Fruit fly (Drosophila melanogaster) whole organism, embryonic: ENCODE data around the gene Atg14.

Experiments
- Ada2b ChIP-seq: fragments of 200-800 bp; sonication (Bioruptor generic); IDR thresholded peaks from 2 replicates; pipeline ENCODE4 v1.3.6; 2022; ENCODE audit warnings: missing biosample characterization, missing genetic modification characterization
- CG10209 ChIP-seq: fragments of 200-800 bp; sonication (Bioruptor generic); optimal IDR thresholded peaks from 3 replicates; lab custom pipeline; 2017; ENCODE audit warnings: missing biosample characterization, mild to moderate bottlenecking, missing genetic modification characterization, missing genetic modification reagents
- CG10267 ChIP-seq: fragments of 200-800 bp; sonication (Bioruptor generic); optimal IDR thresholded peaks from 2 replicates; lab custom pipeline; 2018; ENCODE audit warnings: missing biosample characterization, mild to moderate bottlenecking, missing genetic modification characterization, moderate library complexity
- CG10543 ChIP-seq: fragments of 200-800 bp; sonication (Bioruptor generic); optimal IDR thresholded peaks from 3 replicates; lab custom pipeline; 2017; ENCODE audit warnings: missing biosample characterization, mild to moderate bottlenecking, missing genetic modification characterization, moderate library complexity
- CG11093 ChIP-seq: fragments of 200-800 bp; sonication (Bioruptor generic); IDR thresholded peaks from 3 replicates; pipeline ENCODE4 v1.3.6; 2022; ENCODE audit warnings: missing biosample characterization, missing genetic modification characterization
- CG11504 ChIP-seq: fragments of 200-800 bp; sonication (Bioruptor generic); optimal IDR thresholded peaks from 3 replicates; lab custom pipeline; 2019; ENCODE audit warnings: missing biosample characterization, mild to moderate bottlenecking, missing genetic modification characterization, moderate library complexity
- CG11696 ChIP-seq: fragments of 200-800 bp; sonication (Bioruptor generic); IDR thresholded peaks from 2 replicates; pipeline ENCODE4 v1.3.6; 2022; ENCODE audit warnings: missing biosample characterization, missing genetic modification characterization
- CG12104 ChIP-seq: fragments of 200-800 bp; sonication (Bioruptor generic); optimal IDR thresholded peaks from 3 replicates; lab custom pipeline; 2016; ENCODE audit warnings: missing biosample characterization, missing genetic modification characterization
- CG12219 ChIP-seq: fragments of 200-800 bp; sonication (Bioruptor generic); optimal IDR thresholded peaks from 3 replicates; lab custom pipeline; 2018; ENCODE audit warnings: missing biosample characterization, mild to moderate bottlenecking, missing genetic modification characterization
- CG12659 ChIP-seq: fragments of 200-800 bp; sonication (Bioruptor generic); optimal IDR thresholded peaks from 3 replicates; lab custom pipeline; 2017; ENCODE audit warnings: mild to moderate bottlenecking, missing biosample characterization, missing genetic modification reagents, missing genetic modification characterization
- CG12942 ChIP-seq: fragments of 200-800 bp; sonication (Bioruptor generic); optimal IDR thresholded peaks from 3 replicates; lab custom pipeline; 2016; ENCODE audit warnings: missing biosample characterization, missing genetic modification characterization
- CG14014 ChIP-seq: fragments of 200-800 bp; sonication (Bioruptor generic); IDR thresholded peaks from 2 replicates; pipeline ENCODE4 v1.3.6; 2022; ENCODE audit warnings: missing biosample characterization, missing genetic modification characterization
- CG14441 ChIP-seq: fragments of 200-800 bp; sonication (Bioruptor generic); IDR thresholded peaks from 2 replicates; pipeline ENCODE4 v1.3.6; 2022; ENCODE audit warnings: missing biosample characterization, missing genetic modification characterization
- CG16815 ChIP-seq: fragments of 200-800 bp; sonication (Bioruptor generic); optimal IDR thresholded peaks from 3 replicates; lab custom pipeline; 2017; ENCODE audit warnings: missing biosample characterization, mild to moderate bottlenecking, missing genetic modification characterization
- CG17186 ChIP-seq: fragments of 200-800 bp; sonication (Bioruptor generic); optimal IDR thresholded peaks from 3 replicates; lab custom pipeline; 2017; ENCODE audit warnings: missing biosample characterization, missing genetic modification reagents, missing genetic modification characterization
- CG17328 ChIP-seq: fragments of 200-800 bp; sonication (Bioruptor generic); IDR thresholded peaks from 2 replicates; pipeline ENCODE4 v1.3.6; 2022; ENCODE audit warnings: missing biosample characterization, missing genetic modification characterization
- CG18599 ChIP-seq: fragments of 200-800 bp; sonication (Bioruptor generic); optimal IDR thresholded peaks from 3 replicates; lab custom pipeline; 2017; ENCODE audit warnings: missing biosample characterization, missing genetic modification characterization, mild to moderate bottlenecking, moderate library complexity, missing genetic modification reagents
- CG3726 ChIP-seq: fragments of 200-800 bp; sonication (Bioruptor generic); IDR thresholded peaks from 3 replicates; pipeline ENCODE4, ENCODE4 v1.3.6; 2022; ENCODE audit warnings: missing biosample characterization, missing genetic modification characterization
- CG4424 ChIP-seq: fragments of 200-800 bp; sonication (Bioruptor generic); optimal IDR thresholded peaks from 3 replicates; lab custom pipeline; 2016; ENCODE audit warnings: missing biosample characterization, missing genetic modification characterization
- CG7839 ChIP-seq: fragments of 200-800 bp; sonication (Bioruptor generic); optimal IDR thresholded peaks from 3 replicates; lab custom pipeline; 2018; ENCODE audit warnings: missing biosample characterization, mild to moderate bottlenecking, missing genetic modification characterization, moderate library complexity
- CG9215 ChIP-seq: fragments of 200-800 bp; sonication (Bioruptor generic); IDR thresholded peaks from 2 replicates; pipeline ENCODE4 v1.3.6; 2022; ENCODE audit warnings: missing biosample characterization, missing genetic modification characterization
- CG9727 ChIP-seq: fragments of 200-800 bp; sonication (Bioruptor generic); optimal IDR thresholded peaks from 3 replicates; lab custom pipeline; 2017; ENCODE audit warnings: missing biosample characterization, mild to moderate bottlenecking, missing genetic modification characterization
- E2f2 ChIP-seq: fragments of 200-800 bp; sonication (Bioruptor generic); IDR thresholded peaks from 2 replicates; pipeline ENCODE4 v1.3.6; 2022; ENCODE audit warnings: missing biosample characterization, missing genetic modification characterization
- HmgD ChIP-seq: fragments of 200-800 bp; sonication (Bioruptor generic); optimal IDR thresholded peaks from 3 replicates; lab custom pipeline; 2016; ENCODE audit warnings: missing biosample characterization, missing genetic modification characterization
- Hmr ChIP-seq: fragments of 200-800 bp; sonication (Bioruptor generic); optimal IDR thresholded peaks from 3 replicates; lab custom pipeline; 2017; ENCODE audit warnings: mild to moderate bottlenecking, missing biosample characterization, missing genetic modification reagents, missing genetic modification characterization
- Mad ChIP-seq: fragments of 200-800 bp; sonication (Bioruptor generic); optimal IDR thresholded peaks from 2 replicates; lab custom pipeline; 2016; ENCODE audit warnings: missing biosample characterization, missing genetic modification characterization
- Med ChIP-seq: fragments of 200-800 bp; sonication (Bioruptor generic); peaks from one replicate; lab custom pipeline; 2016; ENCODE audit warnings: missing biosample characterization, missing genetic modification characterization, mild to moderate bottlenecking, inconsistent platforms, moderate library complexity
- Ravus ChIP-seq: fragments of 200-800 bp; sonication (Bioruptor generic); IDR thresholded peaks from 2 replicates; pipeline ENCODE4 v1.3.6; 2022; ENCODE audit warnings: missing biosample characterization, missing genetic modification characterization
- Sry-β ChIP-seq: fragments of 200-800 bp; sonication (Bioruptor generic); optimal IDR thresholded peaks from 2 replicates; lab custom pipeline; 2018; ENCODE audit warnings: missing biosample characterization, mild to moderate bottlenecking, missing genetic modification characterization, moderate library complexity
- Taf1 ChIP-seq: fragments of 200-800 bp; sonication (Bioruptor generic); IDR thresholded peaks from 2 replicates; pipeline ENCODE4 v1.3.6; 2022; ENCODE audit warnings: missing biosample characterization, missing genetic modification characterization
- Tbp ChIP-seq: fragments of >200 bp; optimal IDR thresholded peaks from 2 replicates; lab custom pipeline; 2018; ENCODE audit warnings: missing biosample characterization, missing genetic modification characterization
- abd-A ChIP-seq: fragments of 200-800 bp; sonication (Bioruptor generic); optimal IDR thresholded peaks from 3 replicates; lab custom pipeline; 2019; ENCODE audit warnings: missing biosample characterization, mild to moderate bottlenecking, missing genetic modification characterization, moderate library complexity
- bab2 ChIP-seq: fragments of 200-800 bp; sonication (Bioruptor generic); optimal IDR thresholded peaks from 2 replicates; lab custom pipeline; 2016; ENCODE audit warnings: missing biosample characterization, missing genetic modification characterization
- btn ChIP-seq: fragments of 200-800 bp; sonication (Bioruptor generic); optimal IDR thresholded peaks from 2 replicates; lab custom pipeline; 2016; ENCODE audit warnings: missing biosample characterization, missing genetic modification characterization
- chif ChIP-seq, 2 experiments: fragments of 200-800 bp; sonication (Bioruptor generic); optimal IDR thresholded peaks; 3 replicates each; lab custom pipeline; 2016; ENCODE audit warnings: missing biosample characterization in 2 of 2, missing genetic modification characterization in 2 of 2
- ci ChIP-seq: fragments of 200-800 bp; sonication (Bioruptor generic); IDR thresholded peaks from 3 replicates; pipeline ENCODE4 v1.3.6; 2022; ENCODE audit warnings: missing biosample characterization, missing genetic modification characterization
- dimm ChIP-seq: fragments of 200-800 bp; sonication (Bioruptor generic); IDR thresholded peaks from 2 replicates; pipeline ENCODE4 v1.3.6; 2022; ENCODE audit warnings: missing biosample characterization, missing genetic modification characterization
- ems ChIP-seq: fragments of 200-800 bp; sonication (Bioruptor generic); optimal IDR thresholded peaks from 3 replicates; lab custom pipeline; 2016; ENCODE audit warnings: missing biosample characterization, missing genetic modification characterization
- eyg ChIP-seq: fragments of 200-800 bp; sonication (Bioruptor generic); optimal IDR thresholded peaks from 3 replicates; lab custom pipeline; 2016; ENCODE audit warnings: missing biosample characterization, missing genetic modification characterization
- gsb-n ChIP-seq: fragments of 200-800 bp; sonication (Bioruptor generic); optimal IDR thresholded peaks from 3 replicates; lab custom pipeline; 2018; ENCODE audit warnings: missing biosample characterization, mild to moderate bottlenecking, missing genetic modification characterization
- kni ChIP-seq: fragments of 200-800 bp; sonication (Bioruptor generic); optimal IDR thresholded peaks from 3 replicates; lab custom pipeline; 2017; ENCODE audit warnings: mild to moderate bottlenecking, missing biosample characterization, missing genetic modification reagents, missing genetic modification characterization
- lilli ChIP-seq: fragments of 200-800 bp; sonication (Bioruptor generic); optimal IDR thresholded peaks from 3 replicates; lab custom pipeline; 2016; ENCODE audit warnings: missing biosample characterization, missing genetic modification characterization
- lov ChIP-seq, 2 experiments: fragments of 200-800 bp in 1 of 2; fragments of >200 bp in 1 of 2; sonication (Bioruptor generic) in 1 of 2; IDR thresholded peaks in 1 of 2; optimal IDR thresholded peaks in 1 of 2; 2 replicates in 1 of 2; 3 replicates in 1 of 2; pipeline versions ENCODE4 v1.3.6 to Lab custom; 2017 to 2022; ENCODE audit warnings: missing biosample characterization in 1 of 2, missing genetic modification characterization in 1 of 2
- mam ChIP-seq: fragments of 200-800 bp; sonication (Bioruptor generic); optimal IDR thresholded peaks from 3 replicates; lab custom pipeline; 2016; ENCODE audit warnings: missing biosample characterization, missing genetic modification characterization
- mld ChIP-seq: fragments of 200-800 bp; sonication (Bioruptor generic); IDR thresholded peaks from 3 replicates; pipeline ENCODE4 v1.3.6; 2022; ENCODE audit warnings: missing biosample characterization, missing genetic modification characterization; ENCODE audit not compliant: partially characterized antibody
- onecut ChIP-seq: fragments of 200-800 bp; sonication (Bioruptor generic); IDR thresholded peaks from 2 replicates; pipeline ENCODE4 v1.3.6; 2022; ENCODE audit warnings: missing biosample characterization, missing genetic modification characterization
- pzg ChIP-seq: fragments of 200-800 bp; sonication (Bioruptor generic); optimal IDR thresholded peaks from 3 replicates; lab custom pipeline; 2018; ENCODE audit warnings: missing biosample characterization, mild to moderate bottlenecking, missing genetic modification characterization, moderate library complexity
- slou ChIP-seq: fragments of 200-800 bp; sonication (Bioruptor generic); optimal IDR thresholded peaks from 3 replicates; lab custom pipeline; 2016; ENCODE audit warnings: missing biosample characterization, missing genetic modification characterization
- trem ChIP-seq: fragments of 200-800 bp; optimal IDR thresholded peaks from 3 replicates; lab custom pipeline; 2019; ENCODE audit warnings: missing biosample characterization, mild to moderate bottlenecking, missing genetic modification characterization, moderate library complexity
- ttk ChIP-seq: fragments of 200-800 bp; sonication (Bioruptor generic); IDR thresholded peaks from 2 replicates; pipeline ENCODE4 v2.1.2; 2022; ENCODE audit warnings: missing biosample characterization, missing genetic modification characterization

Gene Atg14

DNA sequence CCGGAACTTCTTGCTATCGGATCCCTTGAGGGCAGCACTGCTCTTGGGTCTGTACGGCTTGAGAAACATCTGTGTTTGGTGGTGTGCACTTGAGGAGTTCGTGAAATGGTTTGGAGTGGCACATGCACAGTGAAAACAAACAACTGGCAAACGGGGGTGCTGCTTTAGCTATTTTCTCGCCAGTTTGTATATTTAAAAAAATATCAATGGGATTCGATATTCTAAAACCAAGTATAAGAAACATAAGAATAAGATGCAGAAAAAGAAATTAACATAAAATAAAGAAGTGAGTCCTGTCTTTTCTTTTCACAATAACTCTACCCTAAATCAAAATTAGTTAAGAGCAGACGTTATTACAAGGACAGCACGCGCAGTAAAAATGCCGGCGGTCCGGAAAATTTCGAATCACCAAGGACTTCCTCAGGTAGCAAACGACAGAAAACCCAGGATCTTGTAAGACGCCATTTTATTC is 35.5 kb downstream of the Atg14 start, which contains the start of gene eIF2D (continued):
- 0 out of 2 replicates have a peak, but pooled peaks have one; percentile 31 for TF ChIP-seq Taf1 (GFP tag; lab: Robert Waterston, UW)
- peak; percentile 52; the same call in 1 of the 2 replicates for TF ChIP-seq CG14441 (GFP tag; lab: Robert Waterston, UW)
- TF ChIP-seq CG9215 (GFP tag; lab: Robert Waterston, UW) = no peak; the same call in 1 of the 2 replicates
- peak; percentile 20 for TF ChIP-seq HmgD (GFP tag; lab: Kevin White, UChicago)
- no peak for TF ChIP-seq Ravus
- TF ChIP-seq Hmr (GFP tag; lab: Kevin White, UChicago) = peak; percentile 65
- TF ChIP-seq CG17186 = peak; percentile 12
- peak; percentile 57; the same call in 1 of the 2 replicates for TF ChIP-seq Ada2b
- TF ChIP-seq trem (tag; lab: Kevin White, UChicago) = peak; percentile 50
- peak; percentile 54 for TF ChIP-seq CG9727 (GFP tag; lab: Kevin White, UChicago)
- peak; percentile 47 for TF ChIP-seq CG11696 (GFP tag; lab: Robert Waterston, UW)
- TF ChIP-seq Mad = peak; percentile 42
- peak; percentile 37 for TF ChIP-seq chif (GFP tag; optimal IDR thresholded peaks at IDR 0.05; lab: Kevin White, UChicago)
- TF ChIP-seq CG11504 (tag; lab: Kevin White, UChicago) = no peak
- peak; percentile 24 for TF ChIP-seq kni (GFP tag; lab: Kevin White, UChicago)
- no peak for TF ChIP-seq CG3726 (GFP tag; lab: Robert Waterston, UW)
- no peak for TF ChIP-seq abd-A
- TF ChIP-seq CG11093 (GFP tag; lab: Robert Waterston, UW) = no peak
- peak; percentile 27 for TF ChIP-seq ems (GFP tag; lab: Kevin White, UChicago)
- no peak for TF ChIP-seq eyg (GFP tag; lab: Kevin White, UChicago)
- TF ChIP-seq CG14014 (GFP tag; lab: Robert Waterston, UW) = peak; percentile 53; the same call in 1 of the 2 replicates
- peak; percentile 50; the same call in 1 of the 2 replicates for TF ChIP-seq E2f2 (GFP tag; lab: Robert Waterston, UW)
- TF ChIP-seq CG16815 (GFP tag; lab: Kevin White, UChicago) = no peak
- TF ChIP-seq CG12104 (GFP tag; lab: Kevin White, UChicago) = peak; percentile 65
- 0 out of 2 replicates have a peak, but pooled peaks have one; percentile 14 for TF ChIP-seq dimm (GFP tag; lab: Robert Waterston, UW)
- peak; percentile 95 for TF ChIP-seq Sry-β (GFP tag; lab: Kevin White, UChicago)
- TF ChIP-seq gsb-n (tag; lab: Kevin White, UChicago) = no peak
- TF ChIP-seq CG12942 = no peak
- peak; percentile 30 for TF ChIP-seq pzg (GFP tag; lab: Kevin White, UChicago)
- peak; percentile 37 for TF ChIP-seq bab2 (GFP tag; lab: Kevin White, UChicago)
- peak; percentile 45 for TF ChIP-seq mam (GFP tag; lab: Kevin White, UChicago)
- peak; percentile 87 for TF ChIP-seq Med (GFP tag; lab: Kevin White, UChicago)
- peak; percentile 44 for TF ChIP-seq onecut (GFP tag; lab: Robert Waterston, UW)
- TF ChIP-seq slou = no peak
- TF ChIP-seq CG10267 = peak; percentile 73
- no peak for TF ChIP-seq lov (optimal IDR thresholded peaks at IDR 0.05; lab: Kevin White, UChicago)
- TF ChIP-seq lov (GFP tag; IDR thresholded peaks at IDR 0.05; lab: Robert Waterston, UW) = 0 out of 3 replicates have a peak, but pooled peaks have one; percentile 4
- TF ChIP-seq ci (GFP tag; lab: Robert Waterston, UW) = peak; percentile 81; the same call in 2 of the 3 replicates
- peak; percentile 55 for TF ChIP-seq CG12219 (GFP tag; lab: Kevin White, UChicago)
- peak; percentile 75 for TF ChIP-seq CG18599
- TF ChIP-seq CG7839 (tag; lab: Kevin White, UChicago) = peak; percentile 67
- TF ChIP-seq CG10209 = peak; percentile 23
- TF ChIP-seq ttk (GFP tag; lab: Robert Waterston, UW) = peak; percentile 62
- peak; percentile 53 for TF ChIP-seq CG12659 (GFP tag; lab: Kevin White, UChicago)
- TF ChIP-seq mld (GFP tag; lab: Robert Waterston, UW) = no peak
- peak; percentile 66 for TF ChIP-seq CG4424 (GFP tag; lab: Kevin White, UChicago)
- TF ChIP-seq btn (GFP tag; lab: Kevin White, UChicago) = no peak
- TF ChIP-seq CG17328 (GFP tag; lab: Robert Waterston, UW) = peak; percentile 54; the same call in 1 of the 2 replicates
- peak; percentile 36 for TF ChIP-seq CG10543
- TF ChIP-seq Tbp = no peak
- TF ChIP-seq lilli (GFP tag; lab: Kevin White, UChicago) = peak; percentile 55
